Fruit fly (Drosophila melanogaster) whole organism: ENCODE measurements around the gene CG11693.

Source experiments
- CG8478 ChIP-seq: fragments of >200 bp; optimal IDR thresholded peaks from 2 replicates; lab custom pipeline; 2018; ENCODE audit warnings: inconsistent platforms
- pan ChIP-seq: fragments of >200 bp; optimal IDR thresholded peaks from 2 replicates; lab custom pipeline; 2017
- psq ChIP-seq: fragments of >200 bp; optimal IDR thresholded peaks from 2 replicates; lab custom pipeline; 2017

- TF ChIP-seq psq (no peak), CG8478 (no peak), pan (lab: Kevin White, UChicago) (no peak)
These were observed 26.3 kb downstream of the CG11693 start for dm6 chr3R:8284234-8284633.
